Fruit fly (Drosophila melanogaster) whole organism, embryonic: ENCODE results near the gene Pdhb.
A peak's percentile ranks its signal among the peaks of the same experiment; 100 is the strongest.

ENCODE experiments used
- Abd-B ChIP-seq: fragments of 200-800 bp; sonication (Bioruptor generic); optimal IDR thresholded peaks from 2 replicates; lab custom pipeline; 2018; ENCODE audit warnings: missing biosample characterization, mild to moderate bottlenecking, missing genetic modification characterization, moderate library complexity
- Antp ChIP-seq: fragments of 200-800 bp; sonication (Bioruptor generic); optimal IDR thresholded peaks from 3 replicates; lab custom pipeline; 2016; ENCODE audit warnings: missing biosample characterization, missing genetic modification characterization
- Bteb2 ChIP-seq: fragments of 200-800 bp; sonication (Bioruptor generic); optimal IDR thresholded peaks from 2 replicates; lab custom pipeline; 2016; ENCODE audit warnings: missing biosample characterization, missing genetic modification characterization
- CG10565 ChIP-seq: fragments of 200-800 bp; sonication (Bioruptor generic); optimal IDR thresholded peaks from 3 replicates; lab custom pipeline; 2016; ENCODE audit warnings: missing biosample characterization, mild to moderate bottlenecking, missing genetic modification characterization
- CG11560 ChIP-seq: fragments of 200-800 bp; sonication (Bioruptor generic); IDR thresholded peaks from 3 replicates; pipeline ENCODE4 v1.3.6; 2022; ENCODE audit warnings: missing biosample characterization, missing genetic modification characterization
- CG12391 ChIP-seq: fragments of 200-800 bp; sonication (Bioruptor generic); optimal IDR thresholded peaks from 3 replicates; lab custom pipeline; 2018; ENCODE audit warnings: missing biosample characterization, mild to moderate bottlenecking, missing genetic modification characterization, moderate library complexity
- CG12659 ChIP-seq: fragments of 200-800 bp; sonication (Bioruptor generic); optimal IDR thresholded peaks from 3 replicates; lab custom pipeline; 2017; ENCODE audit warnings: mild to moderate bottlenecking, missing biosample characterization, missing genetic modification reagents, missing genetic modification characterization
- CG12769 ChIP-seq: fragments of 200-800 bp; sonication (Bioruptor generic); optimal IDR thresholded peaks from 2 replicates; lab custom pipeline; 2019; ENCODE audit warnings: missing biosample characterization, mild to moderate bottlenecking, missing genetic modification characterization, moderate library complexity
- CG14014 ChIP-seq: fragments of 200-800 bp; sonication (Bioruptor generic); IDR thresholded peaks from 2 replicates; pipeline ENCODE4 v1.3.6; 2022; ENCODE audit warnings: missing biosample characterization, missing genetic modification characterization
- CG1603 ChIP-seq: fragments of 200-800 bp; sonication (Bioruptor generic); optimal IDR thresholded peaks from 2 replicates; lab custom pipeline; 2019; ENCODE audit warnings: missing biosample characterization, mild to moderate bottlenecking, missing genetic modification characterization, moderate library complexity
- CG1647 ChIP-seq: fragments of 200-800 bp; sonication (Bioruptor generic); optimal IDR thresholded peaks from 3 replicates; lab custom pipeline; 2016; ENCODE audit warnings: missing biosample characterization, missing genetic modification characterization
- CG17186 ChIP-seq: fragments of 200-800 bp; sonication (Bioruptor generic); optimal IDR thresholded peaks from 3 replicates; lab custom pipeline; 2017; ENCODE audit warnings: missing biosample characterization, missing genetic modification reagents, missing genetic modification characterization
- CG17328 ChIP-seq: fragments of 200-800 bp; sonication (Bioruptor generic); IDR thresholded peaks from 2 replicates; pipeline ENCODE4 v1.3.6; 2022; ENCODE audit warnings: missing biosample characterization, missing genetic modification characterization
- CG2678 ChIP-seq: fragments of 200-800 bp; sonication (Bioruptor generic); optimal IDR thresholded peaks from 3 replicates; lab custom pipeline; 2019; ENCODE audit warnings: missing biosample characterization, mild to moderate bottlenecking, missing genetic modification characterization, moderate library complexity
- CG43689 ChIP-seq: fragments of 200-800 bp; sonication (Bioruptor generic); IDR thresholded peaks from 2 replicates; pipeline ENCODE4 v1.3.6; 2022; ENCODE audit warnings: missing biosample characterization, missing genetic modification characterization
- CG9215 ChIP-seq: fragments of 200-800 bp; sonication (Bioruptor generic); IDR thresholded peaks from 2 replicates; pipeline ENCODE4 v1.3.6; 2022; ENCODE audit warnings: missing biosample characterization, missing genetic modification characterization
- Dbx ChIP-seq: fragments of 200-800 bp; sonication (Bioruptor generic); IDR thresholded peaks from 3 replicates; pipeline ENCODE4 v1.3.6; 2022; ENCODE audit warnings: missing biosample characterization, missing genetic modification characterization
- Doc3 ChIP-seq: fragments of 200-800 bp; sonication (Bioruptor generic); IDR thresholded peaks from 3 replicates; pipeline ENCODE4 v1.3.6; 2022; ENCODE audit warnings: missing biosample characterization, missing genetic modification characterization; ENCODE audit not compliant: partially characterized antibody
- Fer3 ChIP-seq: fragments of 200-800 bp; sonication (Bioruptor generic); optimal IDR thresholded peaks from 2 replicates; lab custom pipeline; 2018; ENCODE audit warnings: missing biosample characterization, mild to moderate bottlenecking, missing genetic modification characterization, moderate library complexity
- GATAe ChIP-seq: fragments of 200-800 bp; sonication (Bioruptor generic); conservative IDR thresholded peaks from 2 replicates; pipeline ENCODE4 v1.3.6; 2022; ENCODE audit warnings: missing biosample characterization, missing genetic modification characterization
- Hand ChIP-seq: fragments of 200-800 bp; sonication (Bioruptor generic); optimal IDR thresholded peaks from 2 replicates; lab custom pipeline; 2017; ENCODE audit warnings: mild to moderate bottlenecking, missing biosample characterization, missing genetic modification reagents, missing genetic modification characterization
- HmgZ ChIP-seq: fragments of 200-800 bp; sonication (Bioruptor generic); optimal IDR thresholded peaks from 2 replicates; lab custom pipeline; 2018; ENCODE audit warnings: missing biosample characterization, mild to moderate bottlenecking, missing genetic modification characterization
- NK7.1 ChIP-seq: fragments of 200-800 bp; sonication (Bioruptor generic); optimal IDR thresholded peaks from 3 replicates; lab custom pipeline; 2016; ENCODE audit warnings: missing biosample characterization, missing genetic modification characterization
- Poxn ChIP-seq: fragments of 200-800 bp; sonication (Bioruptor generic); IDR thresholded peaks from 2 replicates; pipeline ENCODE4 v1.3.6; 2022; ENCODE audit warnings: missing biosample characterization, missing genetic modification characterization
- Six4 ChIP-seq: fragments of 200-800 bp; sonication (Bioruptor generic); optimal IDR thresholded peaks from 2 replicates; lab custom pipeline; 2016; ENCODE audit warnings: missing biosample characterization, missing genetic modification characterization
- Sry-β ChIP-seq: fragments of 200-800 bp; sonication (Bioruptor generic); optimal IDR thresholded peaks from 2 replicates; lab custom pipeline; 2018; ENCODE audit warnings: missing biosample characterization, mild to moderate bottlenecking, missing genetic modification characterization, moderate library complexity
- Sry-δ ChIP-seq: fragments of 200-800 bp; sonication (Bioruptor generic); optimal IDR thresholded peaks from 2 replicates; lab custom pipeline; 2016; ENCODE audit warnings: missing biosample characterization, missing genetic modification characterization
- Xbp1 ChIP-seq: fragments of 200-800 bp; sonication (Bioruptor generic); optimal IDR thresholded peaks from 3 replicates; lab custom pipeline; 2016; ENCODE audit warnings: missing biosample characterization, mild to moderate bottlenecking, missing genetic modification characterization
- Xrp1 ChIP-seq: fragments of 200-800 bp; sonication (Bioruptor generic); IDR thresholded peaks from 2 replicates; pipeline ENCODE4 v1.3.6; 2022; ENCODE audit warnings: missing biosample characterization, missing genetic modification characterization
- cato ChIP-seq: fragments of 200-800 bp; sonication (Bioruptor generic); optimal IDR thresholded peaks from 2 replicates; lab custom pipeline; 2016; ENCODE audit warnings: missing biosample characterization, missing genetic modification characterization, borderline replicate concordance
- da ChIP-seq: fragments of 200-800 bp; sonication (Bioruptor generic); optimal IDR thresholded peaks from 2 replicates; lab custom pipeline; 2016; ENCODE audit warnings: missing biosample characterization, missing genetic modification characterization
- dati ChIP-seq: fragments of 200-800 bp; sonication (Bioruptor generic); IDR thresholded peaks from 2 replicates; pipeline ENCODE4 v1.3.6; 2022; ENCODE audit warnings: missing biosample characterization, missing genetic modification characterization
- fu2 ChIP-seq: fragments of 200-800 bp; sonication (Bioruptor generic); optimal IDR thresholded peaks from 2 replicates; lab custom pipeline; 2016; ENCODE audit warnings: missing biosample characterization, missing genetic modification characterization
- grau ChIP-seq: fragments of 200-800 bp; optimal IDR thresholded peaks from 3 replicates; lab custom pipeline; 2019; ENCODE audit warnings: missing biosample characterization, mild to moderate bottlenecking, missing genetic modification characterization, moderate library complexity
- gro ChIP-seq: fragments of 200-800 bp; sonication (Bioruptor generic); optimal IDR thresholded peaks from 2 replicates; lab custom pipeline; 2016; ENCODE audit warnings: missing biosample characterization, missing genetic modification characterization
- gsb-n ChIP-seq: fragments of 200-800 bp; sonication (Bioruptor generic); optimal IDR thresholded peaks from 3 replicates; lab custom pipeline; 2018; ENCODE audit warnings: missing biosample characterization, mild to moderate bottlenecking, missing genetic modification characterization
- h ChIP-seq: fragments of >200 bp; optimal IDR thresholded peaks from 2 replicates; lab custom pipeline; 2017
- jing ChIP-seq: fragments of 200-800 bp; sonication (Bioruptor generic); optimal IDR thresholded peaks from 2 replicates; lab custom pipeline; 2018; ENCODE audit warnings: missing biosample characterization, mild to moderate bottlenecking, missing genetic modification characterization
- ken ChIP-seq: fragments of 200-800 bp; sonication (Bioruptor generic); IDR thresholded peaks from 3 replicates; pipeline ENCODE4 v1.3.6; 2022; ENCODE audit warnings: missing biosample characterization, missing genetic modification characterization
- kni ChIP-seq: fragments of 200-800 bp; sonication (Bioruptor generic); optimal IDR thresholded peaks from 3 replicates; lab custom pipeline; 2017; ENCODE audit warnings: mild to moderate bottlenecking, missing biosample characterization, missing genetic modification reagents, missing genetic modification characterization
- luna ChIP-seq: fragments of 200-800 bp; sonication (Bioruptor generic); optimal IDR thresholded peaks from 2 replicates; lab custom pipeline; 2016; ENCODE audit warnings: missing biosample characterization, missing genetic modification characterization
- pb ChIP-seq: fragments of 200-800 bp; sonication (Bioruptor generic); optimal IDR thresholded peaks from 3 replicates; lab custom pipeline; 2016; ENCODE audit warnings: missing biosample characterization, missing genetic modification characterization
- pita ChIP-seq: fragments of 200-800 bp; sonication (Bioruptor generic); optimal IDR thresholded peaks from 2 replicates; lab custom pipeline; 2017; ENCODE audit warnings: missing biosample characterization, mild to moderate bottlenecking, missing genetic modification characterization
- rib ChIP-seq: fragments of 200-800 bp; sonication (Bioruptor generic); IDR thresholded peaks from 2 replicates; pipeline ENCODE4 v1.3.6; 2022; ENCODE audit warnings: missing biosample characterization, missing genetic modification characterization
- salm ChIP-seq: fragments of 200-800 bp; sonication (Bioruptor generic); optimal IDR thresholded peaks from 2 replicates; lab custom pipeline; 2018; ENCODE audit warnings: missing biosample characterization, mild to moderate bottlenecking, missing genetic modification characterization
- scrt ChIP-seq: fragments of 200-800 bp; sonication (Bioruptor generic); optimal IDR thresholded peaks from 2 replicates; lab custom pipeline; 2018; ENCODE audit warnings: missing biosample characterization, mild to moderate bottlenecking, missing genetic modification characterization, moderate library complexity
- sima ChIP-seq: fragments of 200-800 bp; sonication (Bioruptor generic); optimal IDR thresholded peaks from 2 replicates; lab custom pipeline; 2016; ENCODE audit warnings: missing biosample characterization, missing genetic modification characterization
- sug ChIP-seq: fragments of 200-800 bp; optimal IDR thresholded peaks from 2 replicates; lab custom pipeline; 2019; ENCODE audit warnings: missing biosample characterization, mild to moderate bottlenecking, missing genetic modification characterization, moderate library complexity
- trh ChIP-seq: fragments of 200-800 bp; sonication (Bioruptor generic); optimal IDR thresholded peaks from 2 replicates; lab custom pipeline; 2016; ENCODE audit warnings: missing biosample characterization, missing genetic modification characterization
- vfl ChIP-seq: fragments of 200-800 bp; sonication (Bioruptor generic); optimal IDR thresholded peaks from 2 replicates; lab custom pipeline; 2016; ENCODE audit warnings: missing biosample characterization, missing genetic modification characterization
- zf30C ChIP-seq: fragments of 200-800 bp; sonication (Bioruptor generic); optimal IDR thresholded peaks from 3 replicates; lab custom pipeline; 2018; ENCODE audit warnings: missing biosample characterization, mild to moderate bottlenecking, missing genetic modification characterization

Gene Pdhb

DNA sequence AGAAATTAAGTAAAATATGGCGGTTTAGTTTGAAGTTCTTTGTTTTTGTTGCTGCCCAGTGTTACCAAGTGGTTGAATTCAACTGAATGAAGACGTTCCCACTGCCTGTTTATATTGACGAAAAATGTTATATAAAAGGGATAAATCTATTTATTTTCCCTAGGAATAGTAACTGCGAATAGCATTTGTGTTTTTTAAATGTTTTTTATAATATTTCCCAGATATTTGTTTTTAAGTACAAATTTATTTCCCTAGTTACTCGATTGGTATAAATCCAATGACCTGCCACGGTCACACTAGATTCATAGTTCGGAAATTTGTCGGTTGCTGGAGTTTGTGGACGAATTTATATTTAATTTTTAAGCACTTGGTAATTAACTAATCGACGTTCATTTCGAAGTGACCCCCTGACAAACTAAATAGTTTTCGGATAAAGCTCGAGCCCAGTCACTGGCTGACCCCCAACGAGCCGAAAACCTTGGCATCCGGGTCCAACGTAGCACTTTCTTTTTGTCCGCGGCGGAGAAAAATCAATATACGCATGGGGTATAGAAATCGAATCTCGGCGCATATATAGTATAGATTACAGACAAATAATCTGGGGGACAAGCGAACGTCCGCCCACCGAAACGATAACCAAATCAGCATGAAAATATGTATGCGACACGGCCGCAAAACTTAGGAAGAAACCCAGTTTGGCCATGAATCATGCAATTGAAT lies 18.2 kb downstream of the Pdhb start, which contains the start of the genes dgt6 and Vha100-1 (continued):
- TF ChIP-seq zf30C (GFP tag; lab: Kevin White, UChicago) (no peak), luna (GFP tag; lab: Kevin White, UChicago) (no peak), Abd-B (GFP tag; lab: Kevin White, UChicago) (no peak), pita (no peak), Bteb2 (GFP tag; lab: Kevin White, UChicago) (no peak), da (GFP tag; lab: Kevin White, UChicago) (no peak), CG12391 (tag; lab: Kevin White, UChicago) (peak; percentile 62), CG17186 (GFP tag; lab: Kevin White, UChicago) (peak; percentile 6), jing (GFP tag; lab: Kevin White, UChicago) (no peak), vfl (GFP tag; lab: Kevin White, UChicago) (no peak), pb (GFP tag; lab: Kevin White, UChicago) (no peak), Xrp1 (GFP tag; lab: Robert Waterston, UW) (peak; percentile 40; the same call in 1 of the 2 replicates), cato (no peak), Fer3 (tag; lab: Kevin White, UChicago) (peak; percentile 6), sug (tag; lab: Kevin White, UChicago) (peak; percentile 60), gro (no peak), gsb-n (tag; lab: Kevin White, UChicago) (no peak), CG43689 (GFP tag; lab: Robert Waterston, UW) (no peak), grau (tag; lab: Kevin White, UChicago) (no peak), h (lab: Kevin White, UChicago) (no peak), Doc3 (GFP tag; lab: Robert Waterston, UW) (no peak), CG1647 (GFP tag; lab: Kevin White, UChicago) (no peak), sima (GFP tag; lab: Kevin White, UChicago) (no peak), Sry-δ (peak; percentile 46), GATAe (GFP tag; lab: Robert Waterston, UW) (no peak), rib (GFP tag; lab: Robert Waterston, UW) (no peak), CG11560 (tag; lab: Robert Waterston, UW) (no peak), Poxn (GFP tag; lab: Robert Waterston, UW) (no peak), salm (tag; lab: Kevin White, UChicago) (no peak), trh (GFP tag; lab: Kevin White, UChicago) (no peak), fu2 (GFP tag; lab: Kevin White, UChicago) (no peak), CG12769 (tag; lab: Kevin White, UChicago) (no peak), Hand (no peak), CG14014 (no peak), scrt (GFP tag; lab: Kevin White, UChicago) (no peak), HmgZ (tag; lab: Kevin White, UChicago) (peak; percentile 18), Six4 (no peak), Sry-β (GFP tag; lab: Kevin White, UChicago) (peak; percentile 14), Dbx (GFP tag; lab: Robert Waterston, UW) (peak; percentile 43; the same call in 1 of the 3 replicates), CG1603 (tag; lab: Kevin White, UChicago) (no peak), kni (GFP tag; lab: Kevin White, UChicago) (no peak), CG12659 (GFP tag; lab: Kevin White, UChicago) (peak; percentile 49), CG10565 (no peak), CG2678 (tag; lab: Kevin White, UChicago) (no peak), CG17328 (no peak), dati (GFP tag; lab: Robert Waterston, UW) (no peak), Xbp1 (GFP tag; lab: Kevin White, UChicago) (peak; percentile 19), Antp (no peak), NK7.1 (GFP tag; lab: Kevin White, UChicago) (no peak), ken (GFP tag; lab: Robert Waterston, UW) (no peak), CG9215 (GFP tag; lab: Robert Waterston, UW) (no peak)
